Fruit fly (Drosophila melanogaster) whole organism: Measurements from ENCODE around the gene ND-13A.

Source experiments
- EcR ChIP-seq, 2 experiments: fragments of >200 bp; optimal IDR thresholded peaks; 2 replicates each; lab custom pipeline; 2017; ENCODE audit warnings: missing biosample characterization in 2 of 2, missing genetic modification characterization in 2 of 2, missing genetic modification reagents in 2 of 2
- pan ChIP-seq: fragments of >200 bp; optimal IDR thresholded peaks from 2 replicates; lab custom pipeline; 2017
- usp ChIP-seq: fragments of >200 bp; optimal IDR thresholded peaks from 2 replicates; lab custom pipeline; 2017; ENCODE audit warnings: missing biosample characterization, missing genetic modification characterization, mixed read lengths

- TF ChIP-seq pan (lab: Kevin White, UChicago): no peak
- no peak for TF ChIP-seq EcR (GFP tag; optimal IDR thresholded peaks at IDR 0.05; lab: Kevin White, UChicago)
- TF ChIP-seq usp (GFP tag; lab: Kevin White, UChicago): no peak
These were observed 11.3 kb downstream of the ND-13A start for dm6 chr2L:5088649-5089270.
